Worm (Caenorhabditis elegans): ENCODE data around the gene rpl-2.

DNA sequence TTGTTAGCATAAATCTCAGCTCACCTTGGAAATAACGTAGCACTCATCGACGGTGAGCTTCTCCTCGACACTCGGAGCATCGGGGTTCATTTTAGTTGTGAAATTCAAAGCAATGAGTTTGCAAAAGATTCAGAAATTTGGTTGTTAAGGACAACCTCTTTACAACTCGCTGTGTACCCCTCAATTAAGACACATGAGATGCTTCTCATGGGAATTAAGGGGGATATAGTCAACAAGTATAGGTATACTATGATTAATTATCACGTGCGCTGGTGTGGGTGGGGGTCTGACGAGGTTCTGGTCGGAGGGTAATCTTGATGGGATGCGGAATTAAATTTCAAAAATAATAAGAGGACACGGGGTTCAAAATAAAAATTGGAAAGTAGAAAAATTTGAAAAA lies 20.9 kb downstream of the rpl-2 start, which contains the start of gene dct-14:
- TF ChIP-seq T22C8.4 (GFP tag; IDR thresholded peaks at IDR 0.05) (no peak), ztf-29 (GFP tag; IDR thresholded peaks at IDR 0.05) (no peak), ref-1 (GFP tag; conservative IDR thresholded peaks at IDR 0.05) (no peak), med-1 (GFP tag; optimal IDR thresholded peaks at IDR 0.05; ENCODE audit: insufficient read depth) (no peak), klf-2 (GFP tag; conservative IDR thresholded peaks at IDR 0.05) (no peak), ztf-23 (GFP tag; IDR thresholded peaks at IDR 0.05) (no peak), flt-1 (GFP tag; IDR thresholded peaks at IDR 0.05) (no peak)
